Fruit fly (Drosophila melanogaster) Kc167 (cell line): ENCODE measurements around the gene Cpr12A.

ENCODE experiments used
- Myc ChIP-seq: fragments of >200 bp; optimal IDR thresholded peaks from 2 replicates; lab custom pipeline; 2017; ENCODE audit warnings: missing external identifiers
- Sin3A ChIP-seq: fragments of >200 bp; optimal IDR thresholded peaks from 2 replicates; lab custom pipeline; 2018; ENCODE audit warnings: missing external identifiers
- h ChIP-seq: fragments of >200 bp; optimal IDR thresholded peaks from 3 replicates; lab custom pipeline; 2018; ENCODE audit warnings: missing external identifiers
- insv ChIP-seq: fragments of >200 bp; optimal IDR thresholded peaks from 3 replicates; lab custom pipeline; 2018; ENCODE audit warnings: missing external identifiers
- psq ChIP-seq: fragments of >200 bp; optimal IDR thresholded peaks from 2 replicates; lab custom pipeline; 2017; ENCODE audit warnings: missing external identifiers
- ttk ChIP-seq: sonication (Bioruptor generic); optimal IDR thresholded peaks from 2 replicates; lab custom pipeline; 2017; ENCODE audit warnings: missing external identifiers

The Cpr12A gene

dm6 chrX:13563042-13563441 is 19.6 kb downstream of the Cpr12A start:
- TF ChIP-seq insv, result no peak

DNA sequence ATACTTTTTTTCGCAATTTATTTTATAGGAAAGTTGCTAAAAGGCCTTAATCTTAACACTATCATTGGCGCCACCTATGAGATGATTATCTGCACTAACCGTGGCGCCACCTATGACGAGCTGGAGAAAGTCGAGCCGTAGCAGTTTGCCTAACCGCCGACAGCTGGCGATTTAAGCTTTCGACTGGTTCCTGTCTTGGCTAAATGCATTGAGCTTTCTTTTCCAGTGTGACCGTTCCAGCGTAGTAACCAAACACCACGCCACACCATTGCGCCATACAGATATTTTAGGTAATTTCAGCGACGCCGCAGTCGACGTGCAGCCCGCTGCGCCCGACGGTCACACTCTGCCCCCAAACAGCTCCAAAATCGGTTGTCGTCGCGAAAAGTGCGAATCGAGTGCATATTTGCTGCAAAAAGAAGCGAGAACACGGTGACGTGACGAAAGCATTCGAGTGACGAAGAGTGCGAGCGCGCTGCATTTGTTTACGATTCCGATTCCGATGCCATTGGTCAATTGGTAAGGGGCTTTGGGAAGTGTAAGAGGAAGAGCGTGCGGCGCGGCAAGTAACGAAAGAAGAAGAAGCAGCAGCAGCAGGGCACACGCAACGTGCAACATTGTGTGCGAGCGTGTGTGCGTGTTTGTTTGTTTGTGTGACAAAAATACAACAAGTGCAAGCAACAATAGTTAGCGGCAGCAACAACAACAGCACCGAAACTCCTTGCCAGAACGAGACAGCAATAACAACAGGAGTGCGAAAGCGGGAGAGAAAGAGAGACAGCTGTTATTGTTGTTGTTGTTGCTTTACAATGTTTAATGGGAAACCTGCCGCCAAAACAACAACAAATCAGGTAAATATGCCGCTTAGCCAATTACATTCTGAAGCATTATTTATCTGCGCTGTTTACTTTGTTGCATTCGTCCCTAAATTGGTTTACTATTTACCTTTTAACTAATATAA is 20.3 kb downstream of the Cpr12A start, which contains the start of the genes CG46311 and Tpst:
Gene CG46311, plus strand, starts transcription at position 341 of the 961 bp plus-strand sequence.
Gene Tpst, plus strand, starts transcription at position 341 of the 961 bp plus-strand sequence.
- TF ChIP-seq h (lab: Kevin White, UChicago) (no peak), Myc (lab: Kevin White, UChicago) (no peak), insv (no peak), ttk (lab: Kevin White, UChicago) (no peak), Sin3A (lab: Kevin White, UChicago) (no peak), psq (no peak)

DNA sequence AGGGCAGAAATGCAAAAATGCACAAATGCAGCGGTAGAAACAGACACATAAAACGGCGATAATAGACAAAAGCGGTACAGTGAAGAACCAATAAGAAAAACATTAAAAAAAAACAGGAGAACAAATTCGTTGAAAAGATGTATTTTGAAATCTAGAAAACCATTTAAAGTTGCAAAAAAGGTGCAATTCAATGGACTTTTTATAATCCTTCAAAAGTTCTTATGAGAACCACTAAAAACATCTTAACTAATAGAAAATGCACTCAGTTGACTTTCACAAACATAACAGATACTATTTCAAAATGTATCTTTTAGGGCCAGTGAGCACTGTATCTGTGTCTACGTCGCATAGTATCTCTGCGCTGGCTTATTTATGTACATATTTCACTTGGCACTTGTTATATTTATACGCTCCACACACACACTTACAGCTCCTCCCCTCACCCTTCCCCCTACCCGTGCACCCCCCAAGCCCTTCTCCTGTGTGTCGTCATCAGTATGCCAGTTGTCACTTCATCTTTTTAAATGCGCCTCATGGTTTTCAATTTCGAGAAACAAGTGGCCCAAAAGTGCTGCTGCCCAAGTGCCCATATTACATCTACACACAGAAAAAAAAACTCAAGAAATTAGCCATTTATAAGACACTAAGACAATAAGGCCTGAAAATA is 22.2 kb downstream of the Cpr12A start:
- TF ChIP-seq Sin3A (lab: Kevin White, UChicago) (no peak), Myc (lab: Kevin White, UChicago) (no peak), psq (no peak), ttk (lab: Kevin White, UChicago) (no peak), h (lab: Kevin White, UChicago) (no peak), insv (no peak)

- no peak for TF ChIP-seq psq
- no peak for TF ChIP-seq Myc (lab: Kevin White, UChicago)
- no peak for TF ChIP-seq Sin3A (lab: Kevin White, UChicago)
- TF ChIP-seq insv, result no peak
- no peak for TF ChIP-seq h (lab: Kevin White, UChicago)
- TF ChIP-seq ttk (lab: Kevin White, UChicago), result no peak
Observed at dm6 chrX:13568127-13568526, 24.7 kb downstream of the Cpr12A start.

dm6 chrX:13568841-13569240 is 25.4 kb downstream of the Cpr12A start:
- TF ChIP-seq ttk (lab: Kevin White, UChicago) (no peak), psq (no peak), h (lab: Kevin White, UChicago) (no peak), Sin3A (lab: Kevin White, UChicago) (no peak), insv (no peak), Myc (lab: Kevin White, UChicago) (no peak)

DNA sequence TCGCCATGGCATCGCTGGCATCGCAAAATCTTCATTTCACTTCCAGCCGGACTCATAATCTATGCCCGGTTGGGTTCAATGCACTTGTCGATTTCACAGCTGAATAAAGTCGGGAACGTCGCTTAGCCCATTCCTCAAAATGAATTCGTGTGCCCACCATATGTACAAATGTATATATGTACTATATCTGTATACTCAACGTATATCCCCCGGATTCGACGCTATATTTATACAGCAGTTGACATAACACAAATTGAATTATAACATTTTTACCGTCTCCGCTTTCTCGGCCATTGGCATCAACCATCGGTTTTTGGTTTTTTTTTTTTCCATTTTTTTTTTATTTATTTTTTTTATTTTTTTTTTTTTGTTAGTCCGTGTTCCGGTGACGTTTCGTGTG is 26.8 kb downstream of the Cpr12A start:
- TF ChIP-seq Myc (lab: Kevin White, UChicago), result no peak

dm6 chrX:13572382-13572781 is 28.9 kb downstream of the Cpr12A start:
- TF ChIP-seq insv, result no peak
- no peak for TF ChIP-seq h (lab: Kevin White, UChicago)
- TF ChIP-seq ttk (lab: Kevin White, UChicago), result no peak
- TF ChIP-seq psq, result no peak
- no peak for TF ChIP-seq Myc (lab: Kevin White, UChicago)
- TF ChIP-seq Sin3A (lab: Kevin White, UChicago), result no peak

dm6 chrX:13579322-13579721 is 35.9 kb downstream of the Cpr12A start:
- TF ChIP-seq Sin3A (lab: Kevin White, UChicago), result no peak
- no peak for TF ChIP-seq insv
- TF ChIP-seq ttk (lab: Kevin White, UChicago), result no peak
- TF ChIP-seq Myc (lab: Kevin White, UChicago), result no peak
- no peak for TF ChIP-seq h (lab: Kevin White, UChicago)
- TF ChIP-seq psq, result no peak

DNA sequence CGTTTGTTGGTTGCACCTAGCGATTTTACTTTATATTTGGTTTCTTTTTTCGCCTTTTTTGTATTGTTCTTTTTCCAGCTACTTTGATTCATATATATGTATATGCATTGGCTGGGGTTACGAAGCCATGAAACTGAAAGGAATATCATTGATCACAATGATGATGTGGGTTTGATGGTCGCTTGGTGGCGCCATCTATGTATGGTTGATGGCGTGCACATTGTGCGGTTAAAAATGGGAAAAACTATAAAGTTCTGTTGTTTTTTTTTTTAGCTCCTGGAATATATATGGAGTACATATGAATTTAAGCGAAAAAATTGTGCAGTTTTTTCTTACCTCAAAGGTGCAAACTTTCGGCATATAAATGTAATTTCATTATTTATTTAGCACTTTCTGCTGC is 43.4 kb downstream of the Cpr12A start:
- TF ChIP-seq insv, result no peak
- no peak for TF ChIP-seq ttk (lab: Kevin White, UChicago)
- no peak for TF ChIP-seq Myc (lab: Kevin White, UChicago)
- TF ChIP-seq psq, result no peak
- TF ChIP-seq h (lab: Kevin White, UChicago), result no peak
- no peak for TF ChIP-seq Sin3A (lab: Kevin White, UChicago)

DNA sequence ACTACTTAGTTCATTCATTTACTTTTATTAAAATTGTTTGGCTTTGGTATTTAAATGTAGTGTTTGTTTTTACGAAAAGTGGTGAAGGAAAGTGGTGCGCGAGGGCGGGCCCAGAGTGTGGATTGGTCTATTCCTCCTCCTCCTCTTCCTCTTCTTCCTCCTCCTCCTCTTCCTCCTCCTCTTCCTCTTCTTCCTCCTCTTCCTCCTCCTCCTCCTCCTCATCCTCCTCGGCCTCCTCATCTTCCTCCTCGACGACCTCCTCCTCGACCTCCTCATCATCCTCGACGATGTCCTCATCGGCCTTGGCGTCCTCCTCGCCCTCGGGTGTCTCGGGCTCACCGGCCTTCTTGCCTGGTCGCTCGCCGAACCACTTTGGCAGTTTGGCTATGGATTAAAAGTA is 50.2 kb downstream of the Cpr12A start:
- TF ChIP-seq insv, result no peak
- TF ChIP-seq ttk (lab: Kevin White, UChicago), result no peak
- no peak for TF ChIP-seq h (lab: Kevin White, UChicago)
- no peak for TF ChIP-seq psq
- TF ChIP-seq Sin3A (lab: Kevin White, UChicago), result no peak
- TF ChIP-seq Myc (lab: Kevin White, UChicago), result no peak
